Fruit fly (Drosophila melanogaster): ENCODE data around the gene CG7506.

- no peak for TF ChIP-seq Hr96 (GFP tag; optimal IDR thresholded peaks at IDR 0.05)
- no peak for TF ChIP-seq bab1 (GFP tag; optimal IDR thresholded peaks at IDR 0.05)
- TF ChIP-seq CG7045 (GFP tag; optimal IDR thresholded peaks at IDR 0.05), result no peak
- no peak for TF ChIP-seq CG1620 (GFP tag; optimal IDR thresholded peaks at IDR 0.05)
- no peak for TF ChIP-seq toe (GFP tag; optimal IDR thresholded peaks at IDR 0.05)
- TF ChIP-seq cic (GFP tag; optimal IDR thresholded peaks at IDR 0.05), result no peak
Observed at dm6 chr3L:7614226-7614625, 27.2 kb downstream of the CG7506 start.
